Worm (Caenorhabditis elegans) whole organism, midembryonic: ENCODE measurements around the gene C03B1.5.

Experiments used
- T22C8.4 ChIP-seq: fragments of 200-800 bp; sonication (Bioruptor generic); IDR thresholded peaks from 2 replicates; pipeline ENCODE4 v1.3.6; 2022; ENCODE audit warnings: missing genetic modification characterization, missing compliant biosample characterization
- cog-1 ChIP-seq: sonication (generic microtip); optimal IDR thresholded peaks from 2 replicates; lab custom pipeline; 2016; ENCODE audit warnings: missing genetic modification characterization, missing compliant biosample characterization
- flt-1 ChIP-seq: fragments of 200-800 bp; sonication (Bioruptor generic); IDR thresholded peaks from 2 replicates; pipeline ENCODE4 v1.3.6; 2022; ENCODE audit warnings: missing genetic modification characterization, missing compliant biosample characterization
- klf-2 ChIP-seq: fragments of 200-800 bp; sonication (Bioruptor generic); conservative IDR thresholded peaks from 2 replicates; pipeline ENCODE4 v1.3.6; 2022; ENCODE audit warnings: missing genetic modification reagents, missing genetic modification characterization, missing compliant biosample characterization
- med-1 ChIP-seq: sonication (generic microtip); optimal IDR thresholded peaks from 2 replicates; lab custom pipeline; 2017; ENCODE audit warnings: missing genetic modification characterization, mild to moderate bottlenecking, missing compliant biosample characterization, antibody characterized with exemption, missing genetic modification reagents; ENCODE audit not compliant: insufficient read depth
- ref-1 ChIP-seq: fragments of 200-800 bp; sonication (Bioruptor generic); conservative IDR thresholded peaks from 2 replicates; pipeline ENCODE4 v1.3.6; 2022; ENCODE audit warnings: missing genetic modification reagents, missing genetic modification characterization, missing compliant biosample characterization
- tab-1 ChIP-seq: fragments of 200-800 bp; sonication (Bioruptor generic); IDR thresholded peaks from 2 replicates; pipeline ENCODE4 v1.3.6; 2022; ENCODE audit warnings: missing genetic modification characterization, missing compliant biosample characterization
- ztf-23 ChIP-seq: fragments of 200-800 bp; sonication (Bioruptor generic); IDR thresholded peaks from 2 replicates; pipeline ENCODE4 v1.3.6; 2022; ENCODE audit warnings: missing genetic modification reagents, missing genetic modification characterization, missing compliant biosample characterization
- ztf-29 ChIP-seq: fragments of 200-800 bp; sonication (Bioruptor generic); IDR thresholded peaks from 2 replicates; pipeline ENCODE4 v1.3.6; 2022; ENCODE audit warnings: missing genetic modification reagents, missing genetic modification characterization, missing compliant biosample characterization

The C03B1.5 gene

ce11 chrX:6373348-6373747 lies 18.0 kb downstream of the C03B1.5 start, which contains the start of gene C03B1.17:
TSS of gene C03B1.17 (plus strand) at chrX:6373648.
- no peak for TF ChIP-seq klf-2
- no peak for TF ChIP-seq ref-1
- no peak for TF ChIP-seq cog-1 (tag; lab: Kevin White, UChicago)
- TF ChIP-seq ztf-23 (GFP tag; lab: Robert Waterston, UW) = no peak
- no peak for TF ChIP-seq flt-1 (GFP tag; lab: Robert Waterston, UW)
- TF ChIP-seq T22C8.4 = no peak
- no peak for TF ChIP-seq tab-1
- no peak for TF ChIP-seq ztf-29 (GFP tag; lab: Robert Waterston, UW)
- no peak for TF ChIP-seq med-1 (GFP tag; lab: Kevin White, UChicago)

- no peak for TF ChIP-seq T22C8.4
- no peak for TF ChIP-seq med-1 (GFP tag; lab: Kevin White, UChicago)
- TF ChIP-seq flt-1 (GFP tag; lab: Robert Waterston, UW) = no peak
- TF ChIP-seq tab-1 = no peak
- TF ChIP-seq klf-2 = no peak
- TF ChIP-seq ztf-23 (GFP tag; lab: Robert Waterston, UW) = no peak
- no peak for TF ChIP-seq ztf-29 (GFP tag; lab: Robert Waterston, UW)
- no peak for TF ChIP-seq cog-1 (tag; lab: Kevin White, UChicago)
- no peak for TF ChIP-seq ref-1
Measured at ce11 chrX:6374451-6374850, 19.1 kb downstream of the C03B1.5 start, which contains the start of gene C03B1.1. TSS of gene C03B1.1 (plus strand) at chrX:6374751.

ce11 chrX:6377634-6378288 lies 22.4 kb downstream of the C03B1.5 start, which contains the start of gene lmp-1:
TSS of gene lmp-1 (minus strand) at chrX:6377684.
- TF ChIP-seq ztf-23 (GFP tag; lab: Robert Waterston, UW) (no peak), T22C8.4 (no peak), cog-1 (tag; lab: Kevin White, UChicago) (no peak), klf-2 (no peak), ref-1 (no peak), ztf-29 (GFP tag; lab: Robert Waterston, UW) (no peak), med-1 (GFP tag; lab: Kevin White, UChicago) (no peak), tab-1 (no peak), flt-1 (GFP tag; lab: Robert Waterston, UW) (no peak)

ce11 chrX:6378363-6378762 lies 23.0 kb downstream of the C03B1.5 start:
- TF ChIP-seq klf-2 (no peak), ztf-29 (GFP tag; lab: Robert Waterston, UW) (no peak), T22C8.4 (no peak), med-1 (GFP tag; lab: Kevin White, UChicago) (no peak), ztf-23 (GFP tag; lab: Robert Waterston, UW) (0 out of 2 replicates have a peak, but pooled peaks have one; percentile 27), cog-1 (tag; lab: Kevin White, UChicago) (peak; percentile 67), flt-1 (GFP tag; lab: Robert Waterston, UW) (peak; percentile 75), ref-1 (no peak), tab-1 (peak; percentile 37; the same call in 1 of the 2 replicates)

ce11 chrX:6382930-6383329 lies 27.5 kb downstream of the C03B1.5 start:
- no peak for TF ChIP-seq cog-1 (tag; lab: Kevin White, UChicago)
- TF ChIP-seq klf-2 = no peak
- TF ChIP-seq ref-1 = no peak
- no peak for TF ChIP-seq flt-1 (GFP tag; lab: Robert Waterston, UW)
- no peak for TF ChIP-seq med-1 (GFP tag; lab: Kevin White, UChicago)
- TF ChIP-seq T22C8.4 = no peak
- TF ChIP-seq tab-1 = no peak
- TF ChIP-seq ztf-23 (GFP tag; lab: Robert Waterston, UW) = no peak
- no peak for TF ChIP-seq ztf-29 (GFP tag; lab: Robert Waterston, UW)

- no peak for TF ChIP-seq klf-2
- no peak for TF ChIP-seq ztf-29 (GFP tag; lab: Robert Waterston, UW)
- TF ChIP-seq ref-1 = no peak
- no peak for TF ChIP-seq T22C8.4
- no peak for TF ChIP-seq tab-1
- no peak for TF ChIP-seq cog-1 (tag; lab: Kevin White, UChicago)
- no peak for TF ChIP-seq med-1 (GFP tag; lab: Kevin White, UChicago)
- no peak for TF ChIP-seq flt-1 (GFP tag; lab: Robert Waterston, UW)
- TF ChIP-seq ztf-23 (GFP tag; lab: Robert Waterston, UW) = no peak
Measured at ce11 chrX:6384537-6384936, 29.2 kb downstream of the C03B1.5 start.

- TF ChIP-seq cog-1 (tag; lab: Kevin White, UChicago) (no peak), tab-1 (no peak)
Measured at ce11 chrX:6385185-6385584, 29.8 kb downstream of the C03B1.5 start, which contains the start of gene igdb-3. TSS of gene igdb-3 (plus strand) at chrX:6385485.

ce11 chrX:6388639-6389038 lies 33.3 kb downstream of the C03B1.5 start:
- TF ChIP-seq flt-1 (GFP tag; lab: Robert Waterston, UW) = no peak
- TF ChIP-seq ref-1 = no peak
- no peak for TF ChIP-seq T22C8.4
- TF ChIP-seq ztf-23 (GFP tag; lab: Robert Waterston, UW) = no peak
- TF ChIP-seq med-1 (GFP tag; lab: Kevin White, UChicago) = no peak

- TF ChIP-seq ref-1 = no peak
- TF ChIP-seq ztf-23 (GFP tag; lab: Robert Waterston, UW) = no peak
- no peak for TF ChIP-seq T22C8.4
- no peak for TF ChIP-seq tab-1
- no peak for TF ChIP-seq flt-1 (GFP tag; lab: Robert Waterston, UW)
- no peak for TF ChIP-seq med-1 (GFP tag; lab: Kevin White, UChicago)
- TF ChIP-seq ztf-29 (GFP tag; lab: Robert Waterston, UW) = no peak
- TF ChIP-seq cog-1 (tag; lab: Kevin White, UChicago) = no peak
- TF ChIP-seq klf-2 = no peak
Measured at ce11 chrX:6391491-6391890, 36.1 kb downstream of the C03B1.5 start, which contains the start of gene igcm-2. TSS of gene igcm-2 (minus strand) at chrX:6391591.

- TF ChIP-seq flt-1 (GFP tag; lab: Robert Waterston, UW) (no peak), tab-1 (no peak)
Measured at ce11 chrX:6399450-6399849, 44.1 kb downstream of the C03B1.5 start.
